Worm (Caenorhabditis elegans) whole organism, L4 larva: ENCODE data around the gene zmp-1.

ENCODE experiments used
- R02D3.7 ChIP-seq: fragments of 150-350 bp; sonication (generic microtip); optimal IDR thresholded peaks from 3 replicates; lab custom pipeline; 2014; ENCODE audit warnings: missing biosample characterization, missing genetic modification characterization
- aha-1 ChIP-seq: fragments of 150-350 bp; peaks from one replicate; lab custom pipeline; 2014; ENCODE audit warnings: missing biosample characterization, missing genetic modification characterization
- ces-1 ChIP-seq: fragments of 150-350 bp; sonication (generic microtip); optimal IDR thresholded peaks from 4 replicates; lab custom pipeline; 2014; ENCODE audit warnings: missing biosample characterization, missing genetic modification reagents, missing genetic modification characterization
- fos-1 ChIP-seq: fragments of 150-350 bp; optimal IDR thresholded peaks from 2 replicates; lab custom pipeline; 2014; ENCODE audit warnings: missing biosample characterization, missing genetic modification characterization
- lim-7 ChIP-seq: fragments of 200-800 bp; sonication (Bioruptor generic); IDR thresholded peaks from 2 replicates; pipeline ENCODE4 v1.3.6; 2022; ENCODE audit warnings: missing genetic modification characterization, missing compliant biosample characterization
- lin-39 ChIP-seq: fragments of 150-350 bp; optimal IDR thresholded peaks from 2 replicates; lab custom pipeline; 2014; ENCODE audit warnings: missing biosample characterization, missing genetic modification reagents, missing genetic modification characterization
- nhr-237 ChIP-seq: sonication (generic microtip); optimal IDR thresholded peaks from 2 replicates; lab custom pipeline; 2017; ENCODE audit warnings: missing biosample characterization, missing genetic modification characterization
- nhr-41 ChIP-seq: fragments of 200-800 bp; sonication (Bioruptor generic); IDR thresholded peaks from 2 replicates; pipeline ENCODE4 v1.3.6; 2022; ENCODE audit warnings: missing genetic modification reagents, missing genetic modification characterization, missing compliant biosample characterization
- nhr-76 ChIP-seq: fragments of 150-350 bp; optimal IDR thresholded peaks from 2 replicates; lab custom pipeline; 2014; ENCODE audit warnings: missing biosample characterization, missing genetic modification characterization
- nhr-77 ChIP-seq: fragments of 150-350 bp; optimal IDR thresholded peaks from 2 replicates; lab custom pipeline; 2014; ENCODE audit warnings: missing biosample characterization, missing genetic modification characterization
- pha-4 ChIP-seq, 2 experiments: fragments of 150-350 bp in 1 of 2; fragments of 200-800 bp in 1 of 2; sonication (Bioruptor generic) in 1 of 2; IDR thresholded peaks in 1 of 2; optimal IDR thresholded peaks in 1 of 2; 2 replicates each; pipeline versions ENCODE4 v1.3.6 to Lab custom; 2014 to 2022; ENCODE audit warnings: missing genetic modification characterization in 2 of 2, missing genetic modification reagents in 2 of 2, missing biosample characterization in 1 of 2, missing compliant biosample characterization in 1 of 2
- set-16 ChIP-seq: fragments of 200-800 bp; sonication (Bioruptor generic); IDR thresholded peaks from 2 replicates; pipeline ENCODE4 v1.3.6; 2022; ENCODE audit warnings: missing genetic modification reagents, missing genetic modification characterization, missing compliant biosample characterization
- unc-130 ChIP-seq: sonication (generic microtip); optimal IDR thresholded peaks from 2 replicates; lab custom pipeline; 2016; ENCODE audit warnings: missing genetic modification reagents, missing genetic modification characterization, missing compliant biosample characterization
- unc-62 ChIP-seq, 3 experiments: fragments of 150-350 bp in 1 of 3; sonication (generic microtip); optimal IDR thresholded peaks in 2 of 3; peaks in 1 of 3; 1 replicate in 1 of 3; 2 replicates in 2 of 3; lab custom pipeline; 2014 to 2017; ENCODE audit warnings: missing biosample characterization in 3 of 3, missing genetic modification characterization in 3 of 3, missing genetic modification reagents in 3 of 3, missing genotype in 1 of 3

- no peak for TF ChIP-seq nhr-77 (tag; lab: Kevin White, UChicago)
- no peak for TF ChIP-seq set-16 (GFP tag; lab: Robert Waterston, UW)
- no peak for TF ChIP-seq lin-39 (tag; lab: Kevin White, UChicago)
- no peak for TF ChIP-seq ces-1 (GFP tag; lab: Kevin White, UChicago)
- no peak for TF ChIP-seq nhr-237 (tag; lab: Kevin White, UChicago)
- TF ChIP-seq nhr-41 (GFP tag; lab: Robert Waterston, UW), result no peak
- no peak for TF ChIP-seq fos-1 (tag; lab: Kevin White, UChicago)
- TF ChIP-seq unc-62 (GFP tag; optimal IDR thresholded peaks at IDR 0.05 in 1 of 2; lab: Kevin White, UChicago), result peak in 1 of 2 experiments; percentile 58
- TF ChIP-seq unc-62 (tag; optimal IDR thresholded peaks at IDR 0.05; lab: Kevin White, UChicago), result no peak
- TF ChIP-seq lim-7 (GFP tag; lab: Robert Waterston, UW), result no peak
- no peak for TF ChIP-seq unc-130 (GFP tag; lab: Kevin White, UChicago)
- no peak for TF ChIP-seq pha-4 (GFP tag; IDR thresholded peaks at IDR 0.05; lab: Robert Waterston, UW)
- no peak for TF ChIP-seq pha-4 (tag; optimal IDR thresholded peaks at IDR 0.05; lab: Kevin White, UChicago)
- TF ChIP-seq nhr-76 (tag; lab: Kevin White, UChicago), result no peak
- TF ChIP-seq aha-1, result no peak
- TF ChIP-seq R02D3.7 (tag; lab: Kevin White, UChicago), result no peak
Observed at ce11 chrIII:5980274-5980918, 47.6 kb upstream of the zmp-1 start.
